Worm (Caenorhabditis elegans) whole organism, L4/young adult: ENCODE results near the gene ugt-29.

Source experiments
- W03F9.2 ChIP-seq: fragments of 150-350 bp; optimal IDR thresholded peaks from 2 replicates; lab custom pipeline; 2014; ENCODE audit warnings: missing biosample characterization, missing genetic modification characterization
- dao-5 ChIP-seq: sonication (generic microtip); optimal IDR thresholded peaks from 2 replicates; lab custom pipeline; 2016; ENCODE audit warnings: missing genotype, missing genetic modification characterization, moderate library complexity, missing compliant biosample characterization
- him-1 ChIP-seq: sonication (generic microtip); optimal IDR thresholded peaks from 2 replicates; lab custom pipeline; 2016; ENCODE audit warnings: missing genotype, missing genetic modification reagents, missing genetic modification characterization, missing compliant biosample characterization

- TF ChIP-seq dao-5 (tag; lab: Kevin White, UChicago) (no peak), him-1 (tag; lab: Kevin White, UChicago) (no peak), W03F9.2 (no peak)
Observed at ce11 chrV:660210-660609, 39.2 kb downstream of the ugt-29 start, which contains the start of gene F31F4.17.
